Fruit fly (Drosophila melanogaster): ENCODE data around the gene Pop1.

Gene Pop1

DNA sequence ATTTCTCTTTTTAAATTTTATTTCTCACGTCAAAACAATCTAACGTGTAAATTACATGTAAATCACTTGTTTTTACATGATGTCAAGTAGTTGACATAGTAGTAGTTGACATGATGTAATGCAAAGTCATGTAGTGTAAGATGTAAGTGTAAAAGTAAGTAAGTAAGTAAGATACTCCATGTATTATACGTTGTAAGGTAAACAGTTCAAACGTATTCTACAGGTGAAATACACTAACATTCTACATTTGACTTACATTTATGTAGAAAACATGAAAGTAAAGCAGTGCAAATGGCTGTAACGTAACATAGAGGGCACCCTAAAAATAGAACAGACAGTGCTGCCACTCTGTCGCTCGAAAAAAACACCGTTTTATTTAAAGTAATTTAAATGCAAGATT is 9.5 kb upstream of the Pop1 start:
- TF ChIP-seq h (optimal IDR thresholded peaks at IDR 0.05) (no peak), Myc (optimal IDR thresholded peaks at IDR 0.05) (no peak), Sin3A (optimal IDR thresholded peaks at IDR 0.05) (no peak), ttk (optimal IDR thresholded peaks at IDR 0.05) (no peak), insv (optimal IDR thresholded peaks at IDR 0.05) (no peak), psq (optimal IDR thresholded peaks at IDR 0.05) (no peak)

dm6 chrX:5614367-5614766 is 8.1 kb upstream of the Pop1 start, which contains the start of gene CG34435:
TSS of gene CG34435 (minus strand) at chrX:5614467.
- TF ChIP-seq ttk (optimal IDR thresholded peaks at IDR 0.05), result no peak
- TF ChIP-seq Myc (optimal IDR thresholded peaks at IDR 0.05), result no peak
- no peak for TF ChIP-seq psq (optimal IDR thresholded peaks at IDR 0.05)
- no peak for TF ChIP-seq h (optimal IDR thresholded peaks at IDR 0.05)
- TF ChIP-seq Sin3A (optimal IDR thresholded peaks at IDR 0.05), result no peak
- no peak for TF ChIP-seq insv (optimal IDR thresholded peaks at IDR 0.05)

- no peak for TF ChIP-seq Myc (optimal IDR thresholded peaks at IDR 0.05)
- TF ChIP-seq insv (optimal IDR thresholded peaks at IDR 0.05), result no peak
- no peak for TF ChIP-seq h (optimal IDR thresholded peaks at IDR 0.05)
These were observed 6.2 kb upstream of the Pop1 start, which contains the start of gene CG34434 for dm6 chrX:5616270-5616669. TSS of gene CG34434 (minus strand) at chrX:5616370.

- no peak for TF ChIP-seq Sin3A (optimal IDR thresholded peaks at IDR 0.05)
- TF ChIP-seq insv (optimal IDR thresholded peaks at IDR 0.05), result no peak
- no peak for TF ChIP-seq ttk (optimal IDR thresholded peaks at IDR 0.05)
- no peak for TF ChIP-seq h (optimal IDR thresholded peaks at IDR 0.05)
- no peak for TF ChIP-seq psq (optimal IDR thresholded peaks at IDR 0.05)
- TF ChIP-seq Myc (optimal IDR thresholded peaks at IDR 0.05), result no peak
These were observed 3.9 kb upstream of the Pop1 start, which contains the start of gene RhoGAP5A for dm6 chrX:5618562-5618961. TSS of gene RhoGAP5A (minus strand) at chrX:5618806.

DNA sequence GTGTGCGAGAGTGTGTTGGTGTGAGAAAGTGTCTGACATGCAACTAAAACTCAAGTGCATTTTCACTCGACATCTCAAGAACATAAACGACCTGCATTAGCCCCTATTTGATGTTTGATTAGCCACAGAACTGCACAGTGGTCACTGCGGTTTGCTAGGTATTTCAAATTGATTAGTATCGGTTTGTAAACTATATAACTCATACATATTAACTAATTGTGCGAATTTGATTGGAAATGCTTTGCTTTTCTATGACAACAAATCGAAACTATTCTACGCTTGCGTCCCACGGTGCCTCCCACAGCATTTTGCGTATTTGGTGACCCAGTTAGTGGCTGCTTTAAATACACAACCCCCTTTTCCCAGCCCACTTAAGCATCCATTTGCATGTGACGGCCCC is 12.3 kb downstream of the Pop1 start:
- TF ChIP-seq insv (optimal IDR thresholded peaks at IDR 0.05), result no peak
- no peak for TF ChIP-seq psq (optimal IDR thresholded peaks at IDR 0.05)
- no peak for TF ChIP-seq Sin3A (optimal IDR thresholded peaks at IDR 0.05)
- no peak for TF ChIP-seq Myc (optimal IDR thresholded peaks at IDR 0.05)
- TF ChIP-seq ttk (optimal IDR thresholded peaks at IDR 0.05), result no peak
- TF ChIP-seq h (optimal IDR thresholded peaks at IDR 0.05), result no peak

DNA sequence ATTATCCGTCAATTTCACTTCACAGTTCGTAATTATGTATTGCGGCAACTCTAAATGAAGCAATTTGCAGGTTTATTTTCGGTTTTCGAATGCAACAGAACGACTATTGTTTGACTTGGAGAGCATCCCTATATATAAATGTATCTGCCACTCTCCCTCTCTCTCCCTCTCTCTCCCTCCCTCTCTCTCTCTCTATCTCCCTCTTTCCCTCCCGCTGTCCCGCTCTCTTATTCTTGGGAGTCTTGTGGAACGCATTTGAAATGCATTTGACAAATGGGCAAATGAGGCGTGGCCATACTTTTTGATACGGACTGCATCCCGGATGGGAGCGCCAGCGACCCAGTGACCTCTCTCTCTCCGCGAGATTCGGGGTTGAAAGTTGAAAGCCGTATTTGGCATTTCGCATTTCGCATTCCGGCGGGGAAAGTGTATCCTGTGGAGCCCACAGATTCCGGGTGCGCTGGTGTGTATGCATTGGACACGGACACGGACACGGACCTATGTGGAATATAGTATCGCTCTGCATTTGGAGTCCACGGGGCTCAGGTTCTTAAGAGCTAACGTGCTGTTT is 14.2 kb downstream of the Pop1 start:
- no peak for TF ChIP-seq Sin3A (optimal IDR thresholded peaks at IDR 0.05)
- no peak for TF ChIP-seq insv (optimal IDR thresholded peaks at IDR 0.05)
- no peak for TF ChIP-seq Myc (optimal IDR thresholded peaks at IDR 0.05)
- TF ChIP-seq ttk (optimal IDR thresholded peaks at IDR 0.05), result no peak
- no peak for TF ChIP-seq psq (optimal IDR thresholded peaks at IDR 0.05)
- no peak for TF ChIP-seq h (optimal IDR thresholded peaks at IDR 0.05)

- TF ChIP-seq psq (optimal IDR thresholded peaks at IDR 0.05) (no peak), ttk (optimal IDR thresholded peaks at IDR 0.05) (no peak), Sin3A (optimal IDR thresholded peaks at IDR 0.05) (no peak), insv (optimal IDR thresholded peaks at IDR 0.05) (no peak), Myc (optimal IDR thresholded peaks at IDR 0.05) (no peak), h (optimal IDR thresholded peaks at IDR 0.05) (no peak)
These were observed 15.1 kb downstream of the Pop1 start for dm6 chrX:5637543-5637942.

DNA sequence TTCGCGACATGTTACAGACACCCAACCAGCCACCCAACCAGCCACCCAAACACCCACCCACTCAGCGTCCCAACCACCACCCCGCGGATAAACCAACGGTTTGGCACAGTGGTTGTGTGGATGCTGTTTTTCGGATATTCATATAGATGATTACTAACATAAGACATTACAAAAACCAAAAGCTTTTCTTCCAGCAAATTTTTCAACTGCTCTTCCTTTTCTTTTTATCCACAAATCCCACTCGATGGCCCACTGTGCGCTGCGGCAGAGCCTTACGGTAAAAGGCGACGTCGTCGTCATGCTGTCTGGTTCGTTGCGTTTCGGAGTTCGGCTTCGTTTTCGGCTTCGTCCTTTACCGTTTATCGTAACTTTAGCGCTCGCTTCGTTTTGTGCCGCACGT is 16.1 kb downstream of the Pop1 start:
- no peak for TF ChIP-seq Myc (optimal IDR thresholded peaks at IDR 0.05)

DNA sequence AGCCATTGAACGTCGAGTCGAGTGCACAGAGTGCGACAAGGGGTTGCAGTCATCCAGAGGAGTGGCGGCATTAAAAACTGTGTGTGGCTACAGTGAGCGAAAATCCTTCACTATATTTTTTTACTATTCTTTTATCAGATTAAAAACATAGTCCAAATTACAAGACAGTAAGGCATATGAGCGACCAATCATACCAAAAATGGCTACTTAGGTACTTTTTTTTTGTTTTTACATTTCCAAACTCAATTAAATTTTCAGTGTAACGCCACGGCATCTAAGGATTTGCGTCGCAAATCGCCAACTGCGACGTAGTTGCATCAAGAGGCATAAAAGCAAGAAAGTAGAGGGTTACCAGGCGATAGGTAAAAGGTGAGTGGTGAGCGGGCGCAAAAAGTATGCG is 16.6 kb downstream of the Pop1 start:
- TF ChIP-seq ttk (optimal IDR thresholded peaks at IDR 0.05), result no peak
- TF ChIP-seq insv (optimal IDR thresholded peaks at IDR 0.05), result no peak
- TF ChIP-seq Sin3A (optimal IDR thresholded peaks at IDR 0.05), result no peak
- no peak for TF ChIP-seq h (optimal IDR thresholded peaks at IDR 0.05)
- TF ChIP-seq psq (optimal IDR thresholded peaks at IDR 0.05), result no peak
- TF ChIP-seq Myc (optimal IDR thresholded peaks at IDR 0.05), result no peak

dm6 chrX:5646228-5646627 is 23.8 kb downstream of the Pop1 start:
- TF ChIP-seq h (optimal IDR thresholded peaks at IDR 0.05) (no peak), ttk (optimal IDR thresholded peaks at IDR 0.05) (no peak), Myc (optimal IDR thresholded peaks at IDR 0.05) (no peak), Sin3A (optimal IDR thresholded peaks at IDR 0.05) (no peak), psq (optimal IDR thresholded peaks at IDR 0.05) (no peak), insv (optimal IDR thresholded peaks at IDR 0.05) (no peak)

dm6 chrX:5648437-5648959 is 26.1 kb downstream of the Pop1 start, which contains the start of gene OtopLa:
TSS of gene OtopLa (minus strand) at chrX:5648487.
- TF ChIP-seq insv (optimal IDR thresholded peaks at IDR 0.05) (no peak), ttk (optimal IDR thresholded peaks at IDR 0.05) (no peak), Myc (optimal IDR thresholded peaks at IDR 0.05) (no peak), Sin3A (optimal IDR thresholded peaks at IDR 0.05) (no peak), h (optimal IDR thresholded peaks at IDR 0.05) (no peak)

- TF ChIP-seq Sin3A (optimal IDR thresholded peaks at IDR 0.05), result no peak
- TF ChIP-seq ttk (optimal IDR thresholded peaks at IDR 0.05), result no peak
These were observed 26.9 kb downstream of the Pop1 start for dm6 chrX:5649387-5649786.

dm6 chrX:5649998-5650397 is 27.6 kb downstream of the Pop1 start:
- no peak for TF ChIP-seq insv (optimal IDR thresholded peaks at IDR 0.05)
- TF ChIP-seq h (optimal IDR thresholded peaks at IDR 0.05), result no peak
- TF ChIP-seq psq (optimal IDR thresholded peaks at IDR 0.05), result no peak
- no peak for TF ChIP-seq Sin3A (optimal IDR thresholded peaks at IDR 0.05)
- no peak for TF ChIP-seq ttk (optimal IDR thresholded peaks at IDR 0.05)
- no peak for TF ChIP-seq Myc (optimal IDR thresholded peaks at IDR 0.05)
